Worm (Caenorhabditis elegans) whole organism, early embryonic: Measurements from ENCODE around the gene H02F09.3.

Experiments
- aly-1 ChIP-seq: sonication (generic microtip); optimal IDR thresholded peaks from 2 replicates; lab custom pipeline; 2016; ENCODE audit warnings: missing genetic modification characterization, missing compliant biosample characterization
- hnd-1 ChIP-seq: sonication (generic microtip); optimal IDR thresholded peaks from 2 replicates; lab custom pipeline; 2016; ENCODE audit warnings: missing genetic modification characterization, missing compliant biosample characterization

ce11 chrX:1525511-1526172 lies 42.8 kb upstream of the H02F09.3 start:
- TF ChIP-seq aly-1 (tag; lab: Kevin White, UChicago), result no peak
- no peak for TF ChIP-seq hnd-1
